Worm (Caenorhabditis elegans) whole organism, young adult: Measurements from ENCODE around the gene erl-1.
A peak's percentile ranks its signal among the peaks of the same experiment; 100 is the strongest.

Experiments
- B0336.3 ChIP-seq: fragments of 200-800 bp; sonication (Bioruptor generic); IDR thresholded peaks from 2 replicates; pipeline ENCODE4 v1.3.6; 2022; ENCODE audit warnings: missing genetic modification characterization, missing compliant biosample characterization
- D2030.7 ChIP-seq: fragments of 200-800 bp; sonication (Bioruptor generic); IDR thresholded peaks from 2 replicates; pipeline ENCODE4 v1.3.6; 2022; ENCODE audit warnings: missing genetic modification reagents, missing genetic modification characterization, missing compliant biosample characterization
- F33H1.4 ChIP-seq: fragments of 200-800 bp; sonication (Bioruptor generic); IDR thresholded peaks from 2 replicates; pipeline ENCODE4 v1.3.6; 2022; ENCODE audit warnings: missing genetic modification reagents, missing genetic modification characterization, missing compliant biosample characterization
- F57A8.1 ChIP-seq: fragments of 200-800 bp; sonication (Bioruptor generic); optimal IDR thresholded peaks from 2 replicates; lab custom pipeline; 2018; ENCODE audit warnings: mild to moderate bottlenecking, missing genetic modification characterization, moderate library complexity, missing compliant biosample characterization
- K11D2.4 ChIP-seq: fragments of 200-800 bp; sonication (Bioruptor generic); IDR thresholded peaks from 2 replicates; pipeline ENCODE4 v1.3.6; 2022; ENCODE audit warnings: missing genetic modification reagents, missing genetic modification characterization, missing compliant biosample characterization
- Y67H2A.10 ChIP-seq: fragments of 200-800 bp; sonication (Bioruptor generic); conservative IDR thresholded peaks from 2 replicates; pipeline ENCODE4 v1.3.6; 2022; ENCODE audit warnings: missing genetic modification reagents, missing genetic modification characterization, missing compliant biosample characterization
- ama-1 ChIP-seq, 3 experiments: fragments of 150-350 bp in 1 of 3; sonication (generic microtip) in 2 of 3; optimal IDR thresholded peaks; 2 replicates each; lab custom pipeline; 2014 to 2018; ENCODE audit warnings: missing biosample characterization in 2 of 3, missing genetic modification characterization in 2 of 3, missing genetic modification reagents in 2 of 3
- aptf-2 ChIP-seq: fragments of 200-800 bp; sonication (Bioruptor generic); conservative IDR thresholded peaks from 2 replicates; pipeline ENCODE4 v1.3.6; 2022; ENCODE audit warnings: missing genetic modification reagents, missing genetic modification characterization, missing compliant biosample characterization
- attf-3 ChIP-seq: fragments of 200-800 bp; sonication (Bioruptor generic); conservative IDR thresholded peaks from 2 replicates; pipeline ENCODE4 v1.3.6; 2022; ENCODE audit warnings: missing genetic modification reagents, missing genetic modification characterization, missing compliant biosample characterization
- attf-5 ChIP-seq: fragments of 200-800 bp; sonication (Bioruptor generic); optimal IDR thresholded peaks from 2 replicates; lab custom pipeline; 2018; ENCODE audit warnings: mild to moderate bottlenecking, missing genetic modification characterization, missing compliant biosample characterization
- ceh-40 ChIP-seq: fragments of 200-800 bp; sonication (Bioruptor generic); IDR thresholded peaks from 2 replicates; pipeline ENCODE4 v1.3.6; 2022; ENCODE audit warnings: missing genetic modification characterization, missing compliant biosample characterization
- ceh-79 ChIP-seq: sonication (generic microtip); optimal IDR thresholded peaks from 2 replicates; lab custom pipeline; 2017; ENCODE audit warnings: mild to moderate bottlenecking, missing genetic modification characterization, missing compliant biosample characterization
- dox-1 ChIP-seq: fragments of 200-800 bp; sonication (Bioruptor generic); IDR thresholded peaks from 2 replicates; pipeline ENCODE4 v1.3.6; 2022; ENCODE audit warnings: missing genetic modification reagents, missing genetic modification characterization, missing compliant biosample characterization
- dpff-1 ChIP-seq: sonication (generic microtip); optimal IDR thresholded peaks from 2 replicates; lab custom pipeline; 2017; ENCODE audit warnings: mild to moderate bottlenecking, missing genetic modification characterization, missing compliant biosample characterization
- egl-44 ChIP-seq: fragments of 200-800 bp; sonication (Bioruptor generic); IDR thresholded peaks from 2 replicates; pipeline ENCODE4 v1.3.6; 2022; ENCODE audit warnings: missing genetic modification reagents, missing genetic modification characterization, missing compliant biosample characterization
- let-607 ChIP-seq, 2 experiments: fragments of 200-800 bp in 1 of 2; sonication (Bioruptor generic) in 1 of 2; sonication (generic microtip) in 1 of 2; optimal IDR thresholded peaks; 2 replicates each; lab custom pipeline; 2016 to 2018; ENCODE audit warnings: mild to moderate bottlenecking in 2 of 2, missing compliant biosample characterization in 2 of 2, missing genetic modification characterization in 2 of 2, moderate library complexity in 2 of 2, missing genotype in 1 of 2
- lir-1 ChIP-seq: fragments of 200-800 bp; sonication (Bioruptor generic); conservative IDR thresholded peaks from 2 replicates; pipeline ENCODE4 v1.3.6; 2022; ENCODE audit warnings: missing genetic modification reagents, missing genetic modification characterization, missing compliant biosample characterization
- lsl-1 ChIP-seq: fragments of 200-800 bp; sonication (Bioruptor generic); optimal IDR thresholded peaks from 2 replicates; lab custom pipeline; 2018; ENCODE audit warnings: mild to moderate bottlenecking, missing genetic modification characterization, moderate library complexity, missing compliant biosample characterization
- madf-6 ChIP-seq: fragments of 200-800 bp; sonication (Bioruptor generic); IDR thresholded peaks from 2 replicates; pipeline ENCODE4 v1.3.6; 2022; ENCODE audit warnings: missing genetic modification reagents, missing genetic modification characterization, missing compliant biosample characterization
- madf-8 ChIP-seq: fragments of 200-800 bp; sonication (Bioruptor generic); conservative IDR thresholded peaks from 2 replicates; pipeline ENCODE4 v1.3.6; 2022; ENCODE audit warnings: missing genetic modification reagents, missing genetic modification characterization, missing compliant biosample characterization
- nhr-80 ChIP-seq: sonication (generic microtip); optimal IDR thresholded peaks from 2 replicates; lab custom pipeline; 2016; ENCODE audit warnings: missing genetic modification characterization, missing compliant biosample characterization
- rec-8 ChIP-seq, 2 experiments: sonication (generic microtip); optimal IDR thresholded peaks; 2 replicates each; lab custom pipeline; 2016; ENCODE audit warnings: mild to moderate bottlenecking in 2 of 2, missing genetic modification characterization in 2 of 2, missing genetic modification reagents in 2 of 2, missing genotype in 2 of 2, missing biosample characterization in 1 of 2, missing compliant biosample characterization in 1 of 2, moderate library complexity in 1 of 2
- snpc-1.3 ChIP-seq: sonication (generic microtip); optimal IDR thresholded peaks from 2 replicates; lab custom pipeline; 2017; ENCODE audit warnings: missing genetic modification characterization, mild to moderate bottlenecking, missing compliant biosample characterization, antibody characterized with exemption, moderate library complexity, missing genotype, missing genetic modification reagents; ENCODE audit not compliant: insufficient read depth
- snpc-4 ChIP-seq, 5 experiments: fragments of 150-350 bp in 1 of 5; sonication (generic microtip) in 4 of 5; optimal IDR thresholded peaks; 2 replicates each; lab custom pipeline; 2014 to 2018; ENCODE audit warnings: missing genetic modification characterization in 5 of 5, missing biosample characterization in 3 of 5, antibody characterized with exemption in 2 of 5, mild to moderate bottlenecking in 2 of 5, missing compliant biosample characterization in 2 of 5, missing genotype in 2 of 5, moderate library complexity in 2 of 5, missing genetic modification reagents in 1 of 5
- tlf-1 ChIP-seq: fragments of 200-800 bp; sonication (Bioruptor generic); optimal IDR thresholded peaks from 2 replicates; lab custom pipeline; 2018; ENCODE audit warnings: mild to moderate bottlenecking, missing genetic modification characterization, missing compliant biosample characterization
- unc-130 ChIP-seq: sonication (generic microtip); optimal IDR thresholded peaks from 2 replicates; lab custom pipeline; 2016; ENCODE audit warnings: missing genetic modification reagents, missing genetic modification characterization, missing compliant biosample characterization
- xnd-1 ChIP-seq: sonication (generic microtip); optimal IDR thresholded peaks from 2 replicates; lab custom pipeline; 2016; ENCODE audit warnings: missing genotype, missing genetic modification reagents, missing genetic modification characterization, missing compliant biosample characterization
- ztf-22 ChIP-seq: fragments of 200-800 bp; sonication (Bioruptor generic); optimal IDR thresholded peaks from 2 replicates; lab custom pipeline; 2018; ENCODE audit warnings: mild to moderate bottlenecking, missing genetic modification characterization, moderate library complexity, missing compliant biosample characterization

erl-1 gene

ce11 chrIV:12274365-12274764 is 13.4 kb upstream of the erl-1 start (continued):
- TF ChIP-seq unc-130 (no peak), lir-1 (GFP tag; lab: Robert Waterston, UW) (no peak)

- TF ChIP-seq Y67H2A.10 (GFP tag; lab: Robert Waterston, UW) (no peak), tlf-1 (GFP tag; lab: Kevin White, UChicago) (peak; percentile 1), ama-1 (optimal IDR thresholded peaks at IDR 0.05; lab: Kevin White, UChicago) (no peak), ama-1 (GFP tag; optimal IDR thresholded peaks at IDR 0.05; lab: Kevin White, UChicago) (no peak), attf-3 (GFP tag; lab: Robert Waterston, UW) (no peak)
- TF ChIP-seq, all 124 proteins: peak for 1
Measured at ce11 chrIV:12275892-12276291, 11.8 kb upstream of the erl-1 start, which contains the start of gene vps-8. TSS of gene vps-8 (minus strand) at chrIV:12275992.

- TF ChIP-seq Y67H2A.10 (GFP tag; lab: Robert Waterston, UW) = no peak
- TF ChIP-seq B0336.3 (GFP tag; lab: Robert Waterston, UW) = no peak
- 0 out of 2 replicates have a peak, but pooled peaks have one; percentile 17 for TF ChIP-seq dox-1 (GFP tag; lab: Robert Waterston, UW)
- peak; percentile 48 for TF ChIP-seq xnd-1 (tag; lab: Kevin White, UChicago)
- TF ChIP-seq attf-5 = no peak
- TF ChIP-seq F33H1.4 = peak; percentile 77
- TF ChIP-seq dpff-1 (tag; lab: Kevin White, UChicago) = no peak
- TF ChIP-seq ama-1 (optimal IDR thresholded peaks at IDR 0.05; lab: Kevin White, UChicago) = no peak
- no peak for TF ChIP-seq ama-1 (GFP tag; optimal IDR thresholded peaks at IDR 0.05; lab: Kevin White, UChicago)
- no peak for TF ChIP-seq ceh-79 (tag; lab: Kevin White, UChicago)
- TF ChIP-seq aptf-2 (GFP tag; lab: Robert Waterston, UW) = no peak
- TF ChIP-seq F57A8.1 (GFP tag; lab: Kevin White, UChicago) = no peak
- peak; percentile 11; the same call in 1 of the 2 replicates for TF ChIP-seq madf-8 (GFP tag; lab: Robert Waterston, UW)
- TF ChIP-seq ztf-22 (GFP tag; lab: Kevin White, UChicago) = no peak
- TF ChIP-seq madf-6 = peak; percentile 68; the same call in 1 of the 2 replicates
- TF ChIP-seq snpc-1.3 (tag; lab: Kevin White, UChicago) = peak; percentile 24
- 0 out of 2 replicates have a peak, but pooled peaks have one; percentile 36 for TF ChIP-seq D2030.7
- no peak for TF ChIP-seq snpc-4 (GFP tag; optimal IDR thresholded peaks at IDR 0.05; lab: Kevin White, UChicago)
- peak in 1 of 4 experiments; percentile 21 for TF ChIP-seq snpc-4 (tag; optimal IDR thresholded peaks at IDR 0.05; lab: Kevin White, UChicago)
- TF ChIP-seq rec-8 (tag; optimal IDR thresholded peaks at IDR 0.05; lab: Kevin White, UChicago) = no peak
- TF ChIP-seq lsl-1 = peak; percentile 74
- peak in 1 of 2 experiments; percentile 16 for TF ChIP-seq let-607 (tag; optimal IDR thresholded peaks at IDR 0.05; lab: Kevin White, UChicago)
Measured at ce11 chrIV:12278507-12278906, 9.2 kb upstream of the erl-1 start, which contains the start of the genes tag-335 and vkmt-1. TSS of gene tag-335 (minus strand) at chrIV:12278594. TSS of gene vkmt-1 (plus strand) at chrIV:12278725.

- TF ChIP-seq nhr-80 (tag; lab: Kevin White, UChicago) = peak; percentile 55
- TF ChIP-seq snpc-4 (GFP tag; optimal IDR thresholded peaks at IDR 0.05; lab: Kevin White, UChicago) = no peak
- no peak for TF ChIP-seq snpc-4 (tag; optimal IDR thresholded peaks at IDR 0.05; lab: Kevin White, UChicago)
- peak; percentile 2 to 23 for TF ChIP-seq let-607 (tag; optimal IDR thresholded peaks at IDR 0.05; lab: Kevin White, UChicago)
Measured at ce11 chrIV:12279340-12279739, 8.4 kb upstream of the erl-1 start, which contains the start of gene ltah-1.1. TSS of gene ltah-1.1 (plus strand) at chrIV:12279622.

- TF ChIP-seq F33H1.4 (0 out of 2 replicates have a peak, but pooled peaks have one; percentile 24), K11D2.4 (GFP tag; lab: Robert Waterston, UW) (no peak), egl-44 (GFP tag; lab: Robert Waterston, UW) (no peak), ceh-40 (no peak)
Measured at ce11 chrIV:12282157-12282789, 5.5 kb upstream of the erl-1 start, which contains the start of the genes C42C1.12 and C42C1.19. TSS of gene C42C1.12 (minus strand) at chrIV:12282207. TSS of gene C42C1.19 (plus strand) at chrIV:12282739.
